Fruit fly (Drosophila melanogaster) whole organism, pupa: ENCODE results near the gene Lsp2.
A peak's percentile ranks its signal among the peaks of the same experiment; 100 is the strongest.

Source experiments
- CG10348 ChIP-seq: fragments of 200-800 bp; sonication (Bioruptor generic); IDR thresholded peaks from 2 replicates; pipeline ENCODE4 v1.3.6; 2022; ENCODE audit warnings: missing biosample characterization, missing genetic modification characterization
- CG12605 ChIP-seq: fragments of 200-800 bp; sonication (Bioruptor generic); IDR thresholded peaks from 2 replicates; pipeline ENCODE4 v1.3.6; 2022; ENCODE audit warnings: missing biosample characterization, missing genetic modification characterization
- CG13204 ChIP-seq: fragments of 200-800 bp; sonication (Bioruptor generic); optimal IDR thresholded peaks from 2 replicates; lab custom pipeline; 2018; ENCODE audit warnings: missing biosample characterization, mild to moderate bottlenecking, missing genetic modification characterization, moderate library complexity
- CG14655 ChIP-seq: fragments of 200-800 bp; sonication (Bioruptor generic); optimal IDR thresholded peaks from 3 replicates; lab custom pipeline; 2017; ENCODE audit warnings: mild to moderate bottlenecking, missing biosample characterization, missing genetic modification reagents, missing genetic modification characterization
- CG15710 ChIP-seq: fragments of 200-800 bp; sonication (Bioruptor generic); optimal IDR thresholded peaks from 2 replicates; lab custom pipeline; 2018; ENCODE audit warnings: missing biosample characterization, mild to moderate bottlenecking, missing genetic modification characterization, moderate library complexity
- CG17806 ChIP-seq: fragments of 200-800 bp; sonication (Bioruptor generic); optimal IDR thresholded peaks from 2 replicates; lab custom pipeline; 2018; ENCODE audit warnings: missing biosample characterization, mild to moderate bottlenecking, missing genetic modification characterization, moderate library complexity
- CG32121 ChIP-seq: fragments of 200-800 bp; sonication (Bioruptor generic); IDR thresholded peaks from 2 replicates; pipeline ENCODE4 v1.3.6; 2022; ENCODE audit warnings: missing biosample characterization, missing genetic modification characterization
- CG34367 ChIP-seq: fragments of 200-800 bp; sonication (Bioruptor generic); optimal IDR thresholded peaks from 2 replicates; lab custom pipeline; 2018; ENCODE audit warnings: missing biosample characterization, mild to moderate bottlenecking, missing genetic modification characterization
- CG4496 ChIP-seq: fragments of 200-800 bp; sonication (Bioruptor generic); IDR thresholded peaks from 3 replicates; pipeline ENCODE4 v1.3.6; 2022; ENCODE audit warnings: missing biosample characterization, missing genetic modification characterization
- CG8159 ChIP-seq: fragments of 200-800 bp; sonication (Bioruptor generic); optimal IDR thresholded peaks from 3 replicates; lab custom pipeline; 2018; ENCODE audit warnings: missing biosample characterization, mild to moderate bottlenecking, missing genetic modification characterization, moderate library complexity
- CG8301 ChIP-seq: fragments of 200-800 bp; sonication (Bioruptor generic); optimal IDR thresholded peaks from 2 replicates; lab custom pipeline; 2018; ENCODE audit warnings: missing biosample characterization, mild to moderate bottlenecking, missing genetic modification characterization
- CG9948 ChIP-seq: fragments of 200-800 bp; sonication (Bioruptor generic); optimal IDR thresholded peaks from 2 replicates; lab custom pipeline; 2018; ENCODE audit warnings: missing biosample characterization, mild to moderate bottlenecking, missing genetic modification characterization, moderate library complexity
- D1 ChIP-seq: fragments of 200-800 bp; sonication (Bioruptor generic); optimal IDR thresholded peaks from 2 replicates; lab custom pipeline; 2018; ENCODE audit warnings: missing biosample characterization, mild to moderate bottlenecking, missing genetic modification characterization, moderate library complexity
- EcR ChIP-seq: fragments of 200-800 bp; sonication (Bioruptor generic); optimal IDR thresholded peaks from 3 replicates; lab custom pipeline; 2019; ENCODE audit warnings: missing biosample characterization, missing genetic modification characterization, mild to moderate bottlenecking, moderate library complexity, missing genetic modification reagents
- Ets98B ChIP-seq: fragments of 200-800 bp; sonication (Bioruptor generic); IDR thresholded peaks from 2 replicates; pipeline ENCODE4 v1.3.6; 2022; ENCODE audit warnings: missing biosample characterization, missing genetic modification characterization
- Pif1A ChIP-seq: fragments of 200-800 bp; sonication (Bioruptor generic); optimal IDR thresholded peaks from 3 replicates; lab custom pipeline; 2016; ENCODE audit warnings: missing biosample characterization, missing genetic modification characterization
- Pif1B ChIP-seq: fragments of 200-800 bp; sonication (Bioruptor generic); optimal IDR thresholded peaks from 3 replicates; lab custom pipeline; 2016; ENCODE audit warnings: missing biosample characterization, missing genetic modification characterization
- Snoo ChIP-seq: fragments of 200-800 bp; sonication (Bioruptor generic); optimal IDR thresholded peaks from 3 replicates; lab custom pipeline; 2017; ENCODE audit warnings: missing biosample characterization, mild to moderate bottlenecking, missing genetic modification characterization, inconsistent platforms
- fd96Ca ChIP-seq: fragments of 200-800 bp; sonication (Bioruptor generic); IDR thresholded peaks from 3 replicates; pipeline ENCODE4 v1.3.6; 2022; ENCODE audit warnings: missing biosample characterization, missing genetic modification characterization
- gl ChIP-seq: fragments of 200-800 bp; sonication (Bioruptor generic); optimal IDR thresholded peaks from 2 replicates; lab custom pipeline; 2018; ENCODE audit warnings: missing biosample characterization, mild to moderate bottlenecking, missing genetic modification characterization
- rn ChIP-seq: fragments of 200-800 bp; sonication (Bioruptor generic); IDR thresholded peaks from 2 replicates; pipeline ENCODE4 v1.3.6; 2022; ENCODE audit warnings: missing biosample characterization, missing genetic modification characterization

The Lsp2 gene

dm6 chr3L:12138113-12138899 is 9.1 kb downstream of the Lsp2 start, which contains the start of the genes ND-SGDH and RhoGAP68F:
ND-SGDH (minus strand) TSS chr3L:12138584.
RhoGAP68F (plus strand) TSS chr3L:12138868.
- TF ChIP-seq CG32121 (GFP tag; lab: Robert Waterston, UW) (peak; percentile 45; the same call in 1 of the 2 replicates), Ets98B (GFP tag; lab: Robert Waterston, UW) (peak; percentile 53; the same call in 1 of the 2 replicates), fd96Ca (GFP tag; lab: Robert Waterston, UW) (no peak; the same call in 2 of the 3 replicates), CG8301 (tag; lab: Kevin White, UChicago) (peak; percentile 53), Pif1A (GFP tag; lab: Kevin White, UChicago) (no peak), Snoo (peak; percentile 67), CG12605 (no peak), CG8159 (tag; lab: Kevin White, UChicago) (peak; percentile 75), D1 (no peak), CG13204 (no peak), CG15710 (tag; lab: Kevin White, UChicago) (peak; percentile 76), Pif1B (GFP tag; lab: Kevin White, UChicago) (peak; percentile 40), CG9948 (tag; lab: Kevin White, UChicago) (peak; percentile 54), CG4496 (0 out of 3 replicates have a peak, but pooled peaks have one; percentile 36), CG17806 (tag; lab: Kevin White, UChicago) (peak; percentile 48), rn (no peak), CG14655 (GFP tag; lab: Kevin White, UChicago) (no peak), gl (no peak), CG10348 (GFP tag; lab: Robert Waterston, UW) (0 out of 2 replicates have a peak, but pooled peaks have one; percentile 20), EcR (GFP tag; lab: Kevin White, UChicago) (no peak), CG34367 (tag; lab: Kevin White, UChicago) (peak; percentile 53)

- TF ChIP-seq CG14655 (GFP tag; lab: Kevin White, UChicago) (no peak), D1 (no peak), CG15710 (tag; lab: Kevin White, UChicago) (peak; percentile 44), CG17806 (tag; lab: Kevin White, UChicago) (peak; percentile 43), Pif1B (GFP tag; lab: Kevin White, UChicago) (no peak), Pif1A (GFP tag; lab: Kevin White, UChicago) (no peak), Ets98B (GFP tag; lab: Robert Waterston, UW) (peak; percentile 43), CG32121 (GFP tag; lab: Robert Waterston, UW) (no peak; the same call in 1 of the 2 replicates), CG8159 (tag; lab: Kevin White, UChicago) (peak; percentile 54), CG9948 (tag; lab: Kevin White, UChicago) (peak; percentile 39), gl (no peak), EcR (GFP tag; lab: Kevin White, UChicago) (no peak), CG34367 (tag; lab: Kevin White, UChicago) (peak; percentile 26), CG12605 (0 out of 2 replicates have a peak, but pooled peaks have one; percentile 11), rn (no peak), fd96Ca (GFP tag; lab: Robert Waterston, UW) (0 out of 3 replicates have a peak, but pooled peaks have one; percentile 43), CG4496 (peak; percentile 62), CG13204 (no peak), CG8301 (tag; lab: Kevin White, UChicago) (peak; percentile 39), CG10348 (GFP tag; lab: Robert Waterston, UW) (no peak), Snoo (peak; percentile 51)
- TF ChIP-seq, all 21 proteins: peak for 11
These were observed 10.1 kb downstream of the Lsp2 start for dm6 chr3L:12139232-12139698.

dm6 chr3L:12145709-12146694 is 16.8 kb downstream of the Lsp2 start, which contains the start of the genes eIF3l and Nrx-IV:
eIF3l (minus strand) TSS chr3L:12146097.
Nrx-IV (plus strand) TSS chr3L:12146519.
- TF ChIP-seq fd96Ca (GFP tag; lab: Robert Waterston, UW) (no peak), CG4496 (0 out of 3 replicates have a peak, but pooled peaks have one; percentile 16)

dm6 chr3L:12146970-12147369 is 17.8 kb downstream of the Lsp2 start:
- TF ChIP-seq CG8301 (tag; lab: Kevin White, UChicago) (no peak), gl (no peak), CG8159 (tag; lab: Kevin White, UChicago) (no peak), CG4496 (no peak), Pif1B (GFP tag; lab: Kevin White, UChicago) (no peak), Pif1A (GFP tag; lab: Kevin White, UChicago) (no peak), CG9948 (tag; lab: Kevin White, UChicago) (no peak), CG34367 (tag; lab: Kevin White, UChicago) (no peak)

- TF ChIP-seq CG10348 (GFP tag; lab: Robert Waterston, UW) (no peak), D1 (no peak), Snoo (no peak), Ets98B (GFP tag; lab: Robert Waterston, UW) (no peak), Pif1B (GFP tag; lab: Kevin White, UChicago) (no peak), Pif1A (GFP tag; lab: Kevin White, UChicago) (no peak), CG14655 (GFP tag; lab: Kevin White, UChicago) (no peak), CG34367 (tag; lab: Kevin White, UChicago) (no peak), rn (no peak), CG15710 (tag; lab: Kevin White, UChicago) (no peak), CG32121 (GFP tag; lab: Robert Waterston, UW) (no peak), CG8159 (tag; lab: Kevin White, UChicago) (no peak), gl (no peak), fd96Ca (GFP tag; lab: Robert Waterston, UW) (no peak), CG12605 (no peak), CG4496 (no peak), CG13204 (no peak)
These were observed 19.8 kb downstream of the Lsp2 start, which contains the start of gene CG32099 for dm6 chr3L:12149024-12149423. CG32099 (plus strand) TSS chr3L:12149273.
